Worm (Caenorhabditis elegans) whole organism, L4 larva: ENCODE results near the gene pax-1.
A peak's percentile ranks its signal among the peaks of the same experiment; 100 is the strongest.

Source experiments
- F37D6.2 ChIP-seq: sonication (generic microtip); optimal IDR thresholded peaks from 2 replicates; lab custom pipeline; 2016; ENCODE audit warnings: mild to moderate bottlenecking, missing genetic modification characterization, missing compliant biosample characterization
- F44E2.7 ChIP-seq: fragments of 200-800 bp; sonication (Bioruptor generic); IDR thresholded peaks from 2 replicates; pipeline ENCODE4 v2.1.2; 2022; ENCODE audit warnings: missing genetic modification characterization, missing compliant biosample characterization
- Y105C5A.15 ChIP-seq: fragments of 200-800 bp; sonication (Bioruptor generic); IDR thresholded peaks from 2 replicates; pipeline ENCODE4 v1.3.6; 2022; ENCODE audit warnings: missing genetic modification characterization, missing compliant biosample characterization
- Y5F2A.4 ChIP-seq: fragments of 200-800 bp; sonication (Bioruptor generic); optimal IDR thresholded peaks from 2 replicates; lab custom pipeline; 2018; ENCODE audit warnings: mild to moderate bottlenecking, missing genetic modification characterization, missing compliant biosample characterization
- aha-1 ChIP-seq: fragments of 150-350 bp; peaks from one replicate; lab custom pipeline; 2014; ENCODE audit warnings: missing biosample characterization, missing genetic modification characterization
- ama-1 ChIP-seq: fragments of 150-350 bp; optimal IDR thresholded peaks from 2 replicates; lab custom pipeline; 2014; ENCODE audit warnings: inconsistent platforms, mixed read lengths
- ceh-20 ChIP-seq: fragments of 200-800 bp; sonication (Bioruptor generic); IDR thresholded peaks from 2 replicates; pipeline ENCODE4 v1.3.6; 2022; ENCODE audit warnings: missing genetic modification reagents, missing genetic modification characterization, missing compliant biosample characterization
- ceh-28 ChIP-seq: fragments of 150-350 bp; optimal IDR thresholded peaks from 2 replicates; lab custom pipeline; 2014; ENCODE audit warnings: missing biosample characterization, missing genetic modification reagents, missing genetic modification characterization
- ceh-32 ChIP-seq: sonication (generic microtip); optimal IDR thresholded peaks from 2 replicates; lab custom pipeline; 2016; ENCODE audit warnings: mild to moderate bottlenecking, missing genetic modification characterization, missing compliant biosample characterization; ENCODE audit not compliant: poor library complexity
- ceh-62 ChIP-seq: sonication (generic microtip); optimal IDR thresholded peaks from 2 replicates; lab custom pipeline; 2017; ENCODE audit warnings: missing biosample characterization, missing genetic modification characterization
- cey-2 ChIP-seq: sonication (generic microtip); optimal IDR thresholded peaks from 3 replicates; lab custom pipeline; 2017; ENCODE audit warnings: missing genetic modification characterization, mild to moderate bottlenecking, missing compliant biosample characterization, antibody characterized with exemption, borderline replicate concordance; ENCODE audit not compliant: insufficient read depth
- daf-16 ChIP-seq, 3 experiments: sonication (generic microtip); optimal IDR thresholded peaks; 2 replicates each; lab custom pipeline; 2016 to 2017; ENCODE audit warnings: missing genetic modification characterization in 3 of 3, missing genetic modification reagents in 3 of 3, mild to moderate bottlenecking in 2 of 3, missing compliant biosample characterization in 2 of 3, missing biosample characterization in 1 of 3, moderate library complexity in 1 of 3
- daf-19 ChIP-seq: fragments of 200-800 bp; sonication (Bioruptor generic); conservative IDR thresholded peaks from 2 replicates; pipeline ENCODE4 v1.3.6; 2022; ENCODE audit warnings: missing genetic modification characterization, missing compliant biosample characterization
- daf-8 ChIP-seq: fragments of 200-800 bp; sonication (Bioruptor generic); IDR thresholded peaks from 2 replicates; pipeline ENCODE4 v1.3.6; 2022; ENCODE audit warnings: missing genetic modification characterization, missing compliant biosample characterization
- dmd-9 ChIP-seq: fragments of 200-800 bp; sonication (Bioruptor generic); IDR thresholded peaks from 2 replicates; pipeline ENCODE4 v1.3.6; 2022; ENCODE audit warnings: missing genetic modification reagents, missing genetic modification characterization, missing compliant biosample characterization
- dpl-1 ChIP-seq: fragments of 150-350 bp; optimal IDR thresholded peaks from 2 replicates; lab custom pipeline; 2014; ENCODE audit warnings: missing biosample characterization, missing genetic modification reagents, missing genetic modification characterization
- dve-1 ChIP-seq: sonication (generic microtip); optimal IDR thresholded peaks from 2 replicates; lab custom pipeline; 2017; ENCODE audit warnings: antibody characterized with exemption, mild to moderate bottlenecking, missing genetic modification characterization, missing compliant biosample characterization; ENCODE audit not compliant: insufficient read depth
- egl-27 ChIP-seq: sonication (generic microtip); optimal IDR thresholded peaks from 3 replicates; lab custom pipeline; 2017; ENCODE audit warnings: missing biosample characterization, missing genetic modification reagents, missing genetic modification characterization
- egl-43 ChIP-seq: fragments of 200-800 bp; sonication (Bioruptor generic); IDR thresholded peaks from 2 replicates; pipeline ENCODE4 v1.3.6; 2022; ENCODE audit warnings: missing genetic modification reagents, missing genetic modification characterization, missing compliant biosample characterization
- fos-1 ChIP-seq: fragments of 150-350 bp; optimal IDR thresholded peaks from 2 replicates; lab custom pipeline; 2014; ENCODE audit warnings: missing biosample characterization, missing genetic modification characterization
- hlh-11 ChIP-seq: fragments of 200-800 bp; sonication (Bioruptor generic); optimal IDR thresholded peaks from 2 replicates; lab custom pipeline; 2018; ENCODE audit warnings: mild to moderate bottlenecking, missing genetic modification characterization, missing compliant biosample characterization
- jun-1 ChIP-seq: fragments of 150-350 bp; optimal IDR thresholded peaks from 2 replicates; lab custom pipeline; 2014; ENCODE audit warnings: missing biosample characterization, missing genetic modification reagents, missing genetic modification characterization
- lim-7 ChIP-seq: fragments of 200-800 bp; sonication (Bioruptor generic); IDR thresholded peaks from 2 replicates; pipeline ENCODE4 v1.3.6; 2022; ENCODE audit warnings: missing genetic modification characterization, missing compliant biosample characterization
- lin-1 ChIP-seq: fragments of 200-800 bp; sonication (Bioruptor generic); IDR thresholded peaks from 2 replicates; pipeline ENCODE4 v1.3.6; 2022; ENCODE audit warnings: missing genetic modification reagents, missing genetic modification characterization, missing compliant biosample characterization
- lin-13 ChIP-seq: fragments of 150-350 bp; optimal IDR thresholded peaks from 2 replicates; lab custom pipeline; 2014; ENCODE audit warnings: missing biosample characterization, missing genetic modification reagents, missing genetic modification characterization
- lin-15B ChIP-seq: fragments of 150-350 bp; sonication (generic microtip); optimal IDR thresholded peaks from 3 replicates; lab custom pipeline; 2014; ENCODE audit warnings: missing biosample characterization, missing genetic modification characterization
- lin-29 ChIP-seq: fragments of 200-800 bp; sonication (Bioruptor generic); IDR thresholded peaks from 2 replicates; pipeline ENCODE4 v1.3.6; 2022; ENCODE audit warnings: missing genetic modification reagents, missing genetic modification characterization, missing compliant biosample characterization
- lin-38 ChIP-seq: fragments of 200-800 bp; sonication (Bioruptor generic); IDR thresholded peaks from 2 replicates; pipeline ENCODE4 v1.3.6; 2022; ENCODE audit warnings: missing genetic modification reagents, missing genetic modification characterization, missing compliant biosample characterization
- lir-3 ChIP-seq: sonication (generic microtip); optimal IDR thresholded peaks from 2 replicates; lab custom pipeline; 2016; ENCODE audit warnings: mild to moderate bottlenecking, missing genetic modification characterization, missing compliant biosample characterization
- lsy-2 ChIP-seq, 2 experiments: fragments of 150-350 bp in 1 of 2; sonication (generic microtip) in 1 of 2; optimal IDR thresholded peaks; 2 replicates each; lab custom pipeline; 2014 to 2017; ENCODE audit warnings: missing biosample characterization in 2 of 2, missing genetic modification characterization in 2 of 2
- mdt-29 ChIP-seq: fragments of 200-800 bp; sonication (Bioruptor generic); IDR thresholded peaks from 2 replicates; pipeline ENCODE4 v1.3.6; 2022; ENCODE audit warnings: missing genetic modification reagents, missing genetic modification characterization, missing compliant biosample characterization
- mes-2 ChIP-seq: sonication (generic microtip); optimal IDR thresholded peaks from 2 replicates; lab custom pipeline; 2016; ENCODE audit warnings: missing genotype, mild to moderate bottlenecking, missing genetic modification characterization, missing compliant biosample characterization; ENCODE audit not compliant: poor library complexity, severe bottlenecking
- nhr-237 ChIP-seq: sonication (generic microtip); optimal IDR thresholded peaks from 2 replicates; lab custom pipeline; 2017; ENCODE audit warnings: missing biosample characterization, missing genetic modification characterization
- nhr-25 ChIP-seq: sonication (generic microtip); optimal IDR thresholded peaks from 2 replicates; lab custom pipeline; 2017; ENCODE audit warnings: missing genetic modification characterization, mild to moderate bottlenecking, missing compliant biosample characterization, antibody characterized with exemption, moderate library complexity, borderline replicate concordance; ENCODE audit not compliant: insufficient read depth
- nhr-42 ChIP-seq: fragments of 200-800 bp; sonication (Bioruptor generic); IDR thresholded peaks from 2 replicates; pipeline ENCODE4 v1.3.6; 2022; ENCODE audit warnings: missing genetic modification characterization, missing compliant biosample characterization
- nhr-48 ChIP-seq: sonication (generic microtip); optimal IDR thresholded peaks from 2 replicates; lab custom pipeline; 2016; ENCODE audit warnings: mild to moderate bottlenecking, missing genetic modification characterization, missing compliant biosample characterization
- nhr-76 ChIP-seq: fragments of 150-350 bp; optimal IDR thresholded peaks from 2 replicates; lab custom pipeline; 2014; ENCODE audit warnings: missing biosample characterization, missing genetic modification characterization
- nhr-77 ChIP-seq: fragments of 150-350 bp; optimal IDR thresholded peaks from 2 replicates; lab custom pipeline; 2014; ENCODE audit warnings: missing biosample characterization, missing genetic modification characterization
- pha-4 ChIP-seq, 2 experiments: fragments of 150-350 bp in 1 of 2; fragments of 200-800 bp in 1 of 2; sonication (Bioruptor generic) in 1 of 2; IDR thresholded peaks in 1 of 2; optimal IDR thresholded peaks in 1 of 2; 2 replicates each; pipeline versions ENCODE4 v1.3.6 to Lab custom; 2014 to 2022; ENCODE audit warnings: missing genetic modification characterization in 2 of 2, missing genetic modification reagents in 2 of 2, missing biosample characterization in 1 of 2, missing compliant biosample characterization in 1 of 2
- php-3 ChIP-seq: fragments of 200-800 bp; sonication (Bioruptor generic); IDR thresholded peaks from 2 replicates; pipeline ENCODE4 v1.3.6; 2022; ENCODE audit warnings: missing genetic modification reagents, missing genetic modification characterization, missing compliant biosample characterization
- pqm-1 ChIP-seq: sonication (generic microtip); optimal IDR thresholded peaks from 2 replicates; lab custom pipeline; 2017; ENCODE audit warnings: missing biosample characterization, missing genetic modification characterization
- sdz-12 ChIP-seq: fragments of 200-800 bp; sonication (Bioruptor generic); optimal IDR thresholded peaks from 2 replicates; lab custom pipeline; 2018; ENCODE audit warnings: mild to moderate bottlenecking, missing genetic modification characterization, missing compliant biosample characterization
- snpc-1.2 ChIP-seq: fragments of 200-800 bp; sonication (Bioruptor generic); IDR thresholded peaks from 2 replicates; pipeline ENCODE4 v1.3.6; 2022; ENCODE audit warnings: missing genetic modification reagents, missing genetic modification characterization, missing compliant biosample characterization
- snpc-4 ChIP-seq: fragments of 150-350 bp; optimal IDR thresholded peaks from 2 replicates; lab custom pipeline; 2014; ENCODE audit warnings: missing biosample characterization, missing genetic modification characterization
- spr-1 ChIP-seq: sonication (generic microtip); optimal IDR thresholded peaks from 2 replicates; lab custom pipeline; 2016; ENCODE audit warnings: mild to moderate bottlenecking, missing genetic modification characterization, missing compliant biosample characterization
- unc-39 ChIP-seq: sonication (generic microtip); optimal IDR thresholded peaks from 2 replicates; lab custom pipeline; 2017; ENCODE audit warnings: missing biosample characterization, missing genetic modification characterization
- zfp-3 ChIP-seq: fragments of 200-800 bp; sonication (Bioruptor generic); conservative IDR thresholded peaks from 2 replicates; pipeline ENCODE4 v1.3.6; 2022; ENCODE audit warnings: missing genetic modification reagents, missing genetic modification characterization, missing compliant biosample characterization
- ztf-11 ChIP-seq: fragments of 150-350 bp; optimal IDR thresholded peaks from 2 replicates; lab custom pipeline; 2014; ENCODE audit warnings: missing biosample characterization, missing genetic modification characterization

pax-1 gene

ce11 chrV:8247311-8248105 is 22.8 kb downstream of the pax-1 start (continued):
- TF ChIP-seq ceh-28 (tag; lab: Kevin White, UChicago) (no peak), lin-1 (GFP tag; lab: Robert Waterston, UW) (peak; percentile 51; the same call in 1 of the 2 replicates), Y105C5A.15 (GFP tag; lab: Robert Waterston, UW) (no peak), sdz-12 (GFP tag; lab: Kevin White, UChicago) (no peak), mes-2 (tag; lab: Kevin White, UChicago) (peak; percentile 87), F44E2.7 (GFP tag; lab: Robert Waterston, UW) (no peak), ceh-32 (tag; lab: Kevin White, UChicago) (no peak), fos-1 (tag; lab: Kevin White, UChicago) (no peak), unc-39 (tag; lab: Kevin White, UChicago) (no peak), snpc-1.2 (peak; percentile 87), php-3 (peak; percentile 61), nhr-48 (peak; percentile 73), jun-1 (tag; lab: Kevin White, UChicago) (peak; percentile 31), nhr-237 (no peak), nhr-42 (GFP tag; lab: Robert Waterston, UW) (no peak), Y5F2A.4 (GFP tag; lab: Kevin White, UChicago) (no peak), lin-15B (tag; lab: Kevin White, UChicago) (no peak), mdt-29 (GFP tag; lab: Robert Waterston, UW) (peak; percentile 9; the same call in 1 of the 2 replicates), lin-29 (GFP tag; lab: Robert Waterston, UW) (no peak), lin-38 (GFP tag; lab: Robert Waterston, UW) (peak; percentile 57), ama-1 (lab: Kevin White, UChicago) (peak; percentile 97), nhr-76 (tag; lab: Kevin White, UChicago) (no peak), ztf-11 (tag; lab: Kevin White, UChicago) (no peak), daf-19 (GFP tag; lab: Robert Waterston, UW) (0 out of 2 replicates have a peak, but pooled peaks have one; percentile 65), pha-4 (GFP tag; IDR thresholded peaks at IDR 0.05; lab: Robert Waterston, UW) (peak; percentile 57; the same call in 1 of the 2 replicates), pha-4 (tag; optimal IDR thresholded peaks at IDR 0.05; lab: Kevin White, UChicago) (no peak), egl-43 (no peak; the same call in none of the 2 replicates), spr-1 (tag; lab: Kevin White, UChicago) (no peak), ceh-62 (no peak), nhr-77 (tag; lab: Kevin White, UChicago) (no peak), zfp-3 (no peak), lir-3 (no peak), pqm-1 (tag; lab: Kevin White, UChicago) (peak; percentile 31), dmd-9 (GFP tag; lab: Robert Waterston, UW) (no peak), snpc-4 (tag; lab: Kevin White, UChicago) (peak; percentile 91), daf-16 (GFP tag; optimal IDR thresholded peaks at IDR 0.05; lab: Kevin White, UChicago) (peak; percentile 12 to 78), daf-16 (tag; optimal IDR thresholded peaks at IDR 0.05; lab: Kevin White, UChicago) (peak; percentile 86), dpl-1 (GFP tag; lab: Kevin White, UChicago) (no peak), lsy-2 (tag; optimal IDR thresholded peaks at IDR 0.05; lab: Kevin White, UChicago) (peak in 1 of 2 experiments; percentile 65), F37D6.2 (tag; lab: Kevin White, UChicago) (no peak), ceh-20 (GFP tag; lab: Robert Waterston, UW) (peak; percentile 24; the same call in 1 of the 2 replicates), hlh-11 (tag; lab: Kevin White, UChicago) (peak; percentile 79), lin-13 (GFP tag; lab: Kevin White, UChicago) (peak; percentile 72), daf-8 (GFP tag; lab: Robert Waterston, UW) (no peak), nhr-25 (tag; lab: Kevin White, UChicago) (no peak), egl-27 (no peak), lim-7 (0 out of 2 replicates have a peak, but pooled peaks have one; percentile 43), dve-1 (tag; lab: Kevin White, UChicago) (peak; percentile 80), aha-1 (tag; lab: Kevin White, UChicago) (peak; percentile 93), cey-2 (tag; lab: Kevin White, UChicago) (no peak)
